Fruit fly (Drosophila melanogaster): Measurements from ENCODE around the gene CG5783.

The CG5783 gene

dm6 chr2L:18151134-18151825 is 4.6 kb upstream of the CG5783 start (continued):
- peak; percentile 57 for TF ChIP-seq al (GFP tag; IDR thresholded peaks at IDR 0.05)
- peak; percentile 24 for TF ChIP-seq CG12744 (GFP tag; optimal IDR thresholded peaks at IDR 0.05)
- TF ChIP-seq her (GFP tag; optimal IDR thresholded peaks at IDR 0.05) = no peak
- peak; percentile 57 for TF ChIP-seq CG10543 (GFP tag; optimal IDR thresholded peaks at IDR 0.05)
- TF ChIP-seq D19A (tag; optimal IDR thresholded peaks at IDR 0.05) = peak; percentile 17
- peak; percentile 74 for TF ChIP-seq Antp (GFP tag; optimal IDR thresholded peaks at IDR 0.05)
- TF ChIP-seq CG10654 (GFP tag; optimal IDR thresholded peaks at IDR 0.05) = peak; percentile 26
- TF ChIP-seq CG18011 (GFP tag; optimal IDR thresholded peaks at IDR 0.05) = no peak
- peak; percentile 71; the same call in 1 of the 2 replicates for TF ChIP-seq ranshi (GFP tag; IDR thresholded peaks at IDR 0.05)
- TF ChIP-seq CG8388 (GFP tag; optimal IDR thresholded peaks at IDR 0.05) = no peak
- no peak for TF ChIP-seq Sin3A (optimal IDR thresholded peaks at IDR 0.05)
- TF ChIP-seq CG12236 (GFP tag; optimal IDR thresholded peaks at IDR 0.05) = peak; percentile 1
- no peak for TF ChIP-seq gem (tag; optimal IDR thresholded peaks at IDR 0.05)
- peak; percentile 64; the same call in 2 of the 3 replicates for TF ChIP-seq Optix (GFP tag; IDR thresholded peaks at IDR 0.05)
- TF ChIP-seq CG18262 (tag; optimal IDR thresholded peaks at IDR 0.05) = peak; percentile 56
- no peak for TF ChIP-seq tna (GFP tag; IDR thresholded peaks at IDR 0.05; ENCODE audit: partially characterized antibody)
- peak; percentile 57 for TF ChIP-seq bab2 (GFP tag; optimal IDR thresholded peaks at IDR 0.05)
- no peak for TF ChIP-seq Dfd (GFP tag; optimal IDR thresholded peaks at IDR 0.05)
- TF ChIP-seq CG10979 (tag; optimal IDR thresholded peaks at IDR 0.05) = no peak
- TF ChIP-seq C15 (GFP tag; IDR thresholded peaks at IDR 0.05) = no peak
- peak; percentile 35 for TF ChIP-seq CG34376 (GFP tag; optimal IDR thresholded peaks at IDR 0.05)
- TF ChIP-seq Scr (GFP tag; IDR thresholded peaks at IDR 0.05; ENCODE audit: partially characterized antibody) = peak; percentile 32; the same call in 1 of the 2 replicates
- peak; percentile 33 for TF ChIP-seq crol (GFP tag; IDR thresholded peaks at IDR 0.05)
- TF ChIP-seq yki (optimal IDR thresholded peaks at IDR 0.05) = no peak
- peak; percentile 65 for TF ChIP-seq CG9437 (GFP tag; optimal IDR thresholded peaks at IDR 0.05)
- peak; percentile 39; the same call in 1 of the 2 replicates for TF ChIP-seq CG11085 (GFP tag; IDR thresholded peaks at IDR 0.05)
- TF ChIP-seq CG1792 (GFP tag; optimal IDR thresholded peaks at IDR 0.05) = peak; percentile 3
- TF ChIP-seq CG7745 (tag; optimal IDR thresholded peaks at IDR 0.05) = no peak
- peak; percentile 51; the same call in 1 of the 2 replicates for TF ChIP-seq CG32772 (GFP tag; IDR thresholded peaks at IDR 0.05)
- peak; percentile 33; the same call in 1 of the 3 replicates for TF ChIP-seq CG14050 (GFP tag; IDR thresholded peaks at IDR 0.05)
- TF ChIP-seq pnt (GFP tag; optimal IDR thresholded peaks at IDR 0.05) = peak; percentile 47
- peak; percentile 7 for TF ChIP-seq Sry-δ (GFP tag; optimal IDR thresholded peaks at IDR 0.05)
- peak; percentile 12 for TF ChIP-seq fd64A (GFP tag; optimal IDR thresholded peaks at IDR 0.05)
- TF ChIP-seq danr (GFP tag; IDR thresholded peaks at IDR 0.05) = peak; percentile 56; the same call in 1 of the 2 replicates
- TF ChIP-seq ham (GFP tag; IDR thresholded peaks at IDR 0.05) = no peak
- TF ChIP-seq CG12391 (tag; optimal IDR thresholded peaks at IDR 0.05) = no peak
- TF ChIP-seq bowl (GFP tag; IDR thresholded peaks at IDR 0.05) = peak; percentile 17; the same call in 1 of the 2 replicates
- peak; percentile 7 for TF ChIP-seq CG3995 (GFP tag; optimal IDR thresholded peaks at IDR 0.05)
- TF ChIP-seq CG15601 (tag; optimal IDR thresholded peaks at IDR 0.05) = no peak
- peak; percentile 100 for TF ChIP-seq CG4360 (GFP tag; IDR thresholded peaks at IDR 0.05)
- no peak for TF ChIP-seq br (optimal IDR thresholded peaks at IDR 0.05)
- TF ChIP-seq Hsf (GFP tag; optimal IDR thresholded peaks at IDR 0.05) = peak; percentile 70
- no peak for TF ChIP-seq zen2 (GFP tag; IDR thresholded peaks at IDR 0.05; ENCODE audit: partially characterized antibody)
- TF ChIP-seq Awh (GFP tag; IDR thresholded peaks at IDR 0.05) = 0 out of 2 replicates have a peak, but pooled peaks have one; percentile 23
- peak; percentile 57; the same call in 1 of the 2 replicates for TF ChIP-seq toy (GFP tag; IDR thresholded peaks at IDR 0.05)
- TF ChIP-seq cas (GFP tag; IDR thresholded peaks at IDR 0.05) = 0 out of 2 replicates have a peak, but pooled peaks have one; percentile 28
- peak; percentile 72 for TF ChIP-seq CG5953 (GFP tag; IDR thresholded peaks at IDR 0.05)
- TF ChIP-seq tgo (GFP tag; IDR thresholded peaks at IDR 0.05) = peak; percentile 55; the same call in 2 of the 3 replicates
- TF ChIP-seq CG13296 (GFP tag; optimal IDR thresholded peaks at IDR 0.05) = no peak
- no peak for TF ChIP-seq YL-1 (GFP tag; optimal IDR thresholded peaks at IDR 0.05)
- peak; percentile 23 for TF ChIP-seq phol (tag; optimal IDR thresholded peaks at IDR 0.05)

Measured in whole organism, embryonic.